Fruit fly (Drosophila melanogaster) whole organism, prepupa: ENCODE measurements around the gene ppk8.

Source experiments
- Blimp-1 ChIP-seq: fragments of 200-800 bp; sonication (Bioruptor generic); optimal IDR thresholded peaks from 3 replicates; lab custom pipeline; 2017; ENCODE audit warnings: missing biosample characterization, missing genetic modification characterization, mild to moderate bottlenecking, moderate library complexity, missing genetic modification reagents
- CG10631 ChIP-seq: fragments of 200-800 bp; sonication (Bioruptor generic); optimal IDR thresholded peaks from 2 replicates; lab custom pipeline; 2016; ENCODE audit warnings: missing biosample characterization, missing genetic modification characterization
- CG11294 ChIP-seq: fragments of 200-800 bp; sonication (Bioruptor generic); IDR thresholded peaks from 2 replicates; pipeline ENCODE4 v1.3.6; 2022; ENCODE audit warnings: missing biosample characterization, missing genetic modification characterization
- CG11762 ChIP-seq: fragments of 200-800 bp; sonication (Bioruptor generic); optimal IDR thresholded peaks from 3 replicates; lab custom pipeline; 2016; ENCODE audit warnings: missing biosample characterization, missing genetic modification characterization; ENCODE audit not compliant: insufficient read depth
- CG1621 ChIP-seq: fragments of 200-800 bp; sonication (Bioruptor generic); optimal IDR thresholded peaks from 3 replicates; lab custom pipeline; 2018; ENCODE audit warnings: missing biosample characterization, mild to moderate bottlenecking, missing genetic modification characterization
- CG16779 ChIP-seq: fragments of 200-800 bp; sonication (Bioruptor generic); optimal IDR thresholded peaks from 3 replicates; lab custom pipeline; 2017; ENCODE audit warnings: missing biosample characterization, mild to moderate bottlenecking, missing genetic modification characterization
- CG32006 ChIP-seq: fragments of 200-800 bp; sonication (Bioruptor generic); optimal IDR thresholded peaks from 3 replicates; lab custom pipeline; 2017; ENCODE audit warnings: missing biosample characterization, mild to moderate bottlenecking, missing genetic modification characterization
- CG4318 ChIP-seq: fragments of 200-800 bp; sonication (Bioruptor generic); optimal IDR thresholded peaks from 3 replicates; lab custom pipeline; 2017; ENCODE audit warnings: missing biosample characterization, mild to moderate bottlenecking, missing genetic modification characterization
- CG6163 ChIP-seq: fragments of 200-800 bp; sonication (Bioruptor generic); IDR thresholded peaks from 3 replicates; pipeline ENCODE4 v1.3.6; 2022; ENCODE audit warnings: missing biosample characterization, missing genetic modification characterization
- CG6276 ChIP-seq: fragments of 200-800 bp; sonication (Bioruptor generic); optimal IDR thresholded peaks from 2 replicates; lab custom pipeline; 2017; ENCODE audit warnings: missing biosample characterization, mild to moderate bottlenecking, missing genetic modification characterization
- CG6792 ChIP-seq: fragments of 200-800 bp; sonication (Bioruptor generic); optimal IDR thresholded peaks from 3 replicates; lab custom pipeline; 2016; ENCODE audit warnings: missing biosample characterization, missing genetic modification characterization
- CG6808 ChIP-seq: fragments of 200-800 bp; sonication (Bioruptor generic); optimal IDR thresholded peaks from 3 replicates; lab custom pipeline; 2017; ENCODE audit warnings: missing biosample characterization, missing genetic modification characterization, mild to moderate bottlenecking, moderate library complexity, missing genetic modification reagents
- CG6854 ChIP-seq: fragments of 200-800 bp; sonication (Bioruptor generic); optimal IDR thresholded peaks from 2 replicates; lab custom pipeline; 2017; ENCODE audit warnings: missing biosample characterization, mild to moderate bottlenecking, missing genetic modification characterization
- CG7368 ChIP-seq: fragments of 200-800 bp; sonication (Bioruptor generic); optimal IDR thresholded peaks from 3 replicates; lab custom pipeline; 2016; ENCODE audit warnings: missing biosample characterization, missing genetic modification characterization
- CG8119 ChIP-seq: fragments of 200-800 bp; sonication (Bioruptor generic); IDR thresholded peaks from 3 replicates; pipeline ENCODE4 v1.3.6; 2022; ENCODE audit warnings: missing biosample characterization, missing genetic modification characterization
- CG8319 ChIP-seq: fragments of 200-800 bp; sonication (Bioruptor generic); optimal IDR thresholded peaks from 3 replicates; lab custom pipeline; 2016; ENCODE audit warnings: missing biosample characterization, missing genetic modification characterization
- CG8632 ChIP-seq: fragments of 200-800 bp; sonication (Bioruptor generic); optimal IDR thresholded peaks from 3 replicates; lab custom pipeline; 2016; ENCODE audit warnings: missing biosample characterization, missing genetic modification characterization
- CG9139 ChIP-seq: fragments of 200-800 bp; sonication (Bioruptor generic); optimal IDR thresholded peaks from 3 replicates; lab custom pipeline; 2017; ENCODE audit warnings: missing biosample characterization, mild to moderate bottlenecking, missing genetic modification characterization
- Eip78C ChIP-seq: fragments of 200-800 bp; sonication (Bioruptor generic); peaks from one replicate; lab custom pipeline; 2016; ENCODE audit warnings: missing biosample characterization, missing genetic modification characterization
- Eip93F ChIP-seq: fragments of 200-800 bp; sonication (Bioruptor generic); optimal IDR thresholded peaks from 2 replicates; lab custom pipeline; 2016; ENCODE audit warnings: missing biosample characterization, mild to moderate bottlenecking, missing genetic modification characterization
- Ets96B ChIP-seq: fragments of 200-800 bp; optimal IDR thresholded peaks from 2 replicates; lab custom pipeline; 2019; ENCODE audit warnings: missing biosample characterization, mild to moderate bottlenecking, missing genetic modification characterization, moderate library complexity
- Gug ChIP-seq: fragments of 200-800 bp; sonication (Bioruptor generic); IDR thresholded peaks from 2 replicates; pipeline ENCODE4 v1.3.6; 2022; ENCODE audit warnings: missing biosample characterization, missing genetic modification characterization
- Hr38 ChIP-seq: sonication (Bioruptor generic); optimal IDR thresholded peaks from 2 replicates; lab custom pipeline; 2016; ENCODE audit warnings: missing biosample characterization, missing genetic modification characterization
- Hr4 ChIP-seq: fragments of 200-800 bp; sonication (Bioruptor generic); optimal IDR thresholded peaks from 3 replicates; lab custom pipeline; 2016; ENCODE audit warnings: missing biosample characterization, missing genetic modification characterization
- Lpt ChIP-seq: fragments of 200-800 bp; sonication (Bioruptor generic); optimal IDR thresholded peaks from 3 replicates; lab custom pipeline; 2016; ENCODE audit warnings: missing biosample characterization, missing genetic modification characterization
- Met ChIP-seq: fragments of 200-800 bp; sonication (Bioruptor generic); optimal IDR thresholded peaks from 3 replicates; lab custom pipeline; 2016; ENCODE audit warnings: missing biosample characterization, missing genetic modification characterization
- OdsH ChIP-seq: fragments of 200-800 bp; sonication (Bioruptor generic); optimal IDR thresholded peaks from 3 replicates; lab custom pipeline; 2016; ENCODE audit warnings: missing biosample characterization, missing genetic modification characterization
- Smox ChIP-seq: fragments of 200-800 bp; sonication (Bioruptor generic); optimal IDR thresholded peaks from 3 replicates; lab custom pipeline; 2016; ENCODE audit warnings: missing biosample characterization, missing genetic modification characterization
- Sox102F ChIP-seq: fragments of 200-800 bp; sonication (Bioruptor generic); optimal IDR thresholded peaks from 2 replicates; lab custom pipeline; 2016; ENCODE audit warnings: missing biosample characterization, mild to moderate bottlenecking, missing genetic modification characterization
- Sox14 ChIP-seq: fragments of 200-800 bp; sonication (Bioruptor generic); optimal IDR thresholded peaks from 3 replicates; lab custom pipeline; 2016; ENCODE audit warnings: missing biosample characterization, missing genetic modification characterization
- Sox15 ChIP-seq: fragments of 200-800 bp; sonication (Bioruptor generic); optimal IDR thresholded peaks from 3 replicates; lab custom pipeline; 2016; ENCODE audit warnings: missing biosample characterization, missing genetic modification characterization
- achi ChIP-seq: fragments of 200-800 bp; sonication (Bioruptor generic); optimal IDR thresholded peaks from 3 replicates; lab custom pipeline; 2016; ENCODE audit warnings: missing biosample characterization, missing genetic modification characterization
- cyc ChIP-seq: fragments of 200-800 bp; sonication (Bioruptor generic); optimal IDR thresholded peaks from 3 replicates; lab custom pipeline; 2016; ENCODE audit warnings: missing biosample characterization, missing genetic modification characterization
- dac ChIP-seq: fragments of 200-800 bp; sonication (Bioruptor generic); optimal IDR thresholded peaks from 2 replicates; lab custom pipeline; 2017; ENCODE audit warnings: missing biosample characterization, mild to moderate bottlenecking, missing genetic modification characterization
- dsx ChIP-seq: fragments of 200-800 bp; optimal IDR thresholded peaks from 3 replicates; lab custom pipeline; 2019; ENCODE audit warnings: missing biosample characterization, mild to moderate bottlenecking, missing genetic modification characterization, moderate library complexity; ENCODE audit not compliant: poor library complexity, severe bottlenecking
- esn ChIP-seq: fragments of 200-800 bp; sonication (Bioruptor generic); optimal IDR thresholded peaks from 2 replicates; lab custom pipeline; 2016; ENCODE audit warnings: missing biosample characterization, mild to moderate bottlenecking, missing genetic modification characterization, moderate library complexity
- fd59A ChIP-seq: fragments of 200-800 bp; sonication (Bioruptor generic); optimal IDR thresholded peaks from 2 replicates; lab custom pipeline; 2017; ENCODE audit warnings: missing biosample characterization, mild to moderate bottlenecking, missing genetic modification characterization, missing genetic modification reagents
- fkh ChIP-seq: fragments of 200-800 bp; sonication (Bioruptor generic); optimal IDR thresholded peaks from 3 replicates; lab custom pipeline; 2017; ENCODE audit warnings: missing biosample characterization, mild to moderate bottlenecking, missing genetic modification characterization, moderate library complexity
- lz ChIP-seq: fragments of 200-800 bp; sonication (Bioruptor generic); optimal IDR thresholded peaks from 3 replicates; lab custom pipeline; 2016; ENCODE audit warnings: missing biosample characterization, missing genetic modification characterization
- net ChIP-seq: fragments of 200-800 bp; sonication (Bioruptor generic); optimal IDR thresholded peaks from 3 replicates; lab custom pipeline; 2016; ENCODE audit warnings: missing biosample characterization, missing genetic modification characterization
- pdm3 ChIP-seq: fragments of 200-800 bp; sonication (Bioruptor generic); optimal IDR thresholded peaks from 3 replicates; lab custom pipeline; 2016; ENCODE audit warnings: missing biosample characterization, missing genetic modification characterization
- salr ChIP-seq, 2 experiments: fragments of 200-800 bp; sonication (Bioruptor generic); optimal IDR thresholded peaks; 3 replicates each; lab custom pipeline; 2016 to 2018; ENCODE audit warnings: missing biosample characterization in 2 of 2, missing genetic modification characterization in 2 of 2, mild to moderate bottlenecking in 1 of 2
- spab ChIP-seq: fragments of 200-800 bp; sonication (Bioruptor generic); optimal IDR thresholded peaks from 2 replicates; lab custom pipeline; 2017; ENCODE audit warnings: missing biosample characterization, mild to moderate bottlenecking, missing genetic modification characterization, missing genetic modification reagents
- ss ChIP-seq, 2 experiments: fragments of 200-800 bp; sonication (Bioruptor generic); optimal IDR thresholded peaks; 2 replicates in 1 of 2; 3 replicates in 1 of 2; lab custom pipeline; 2017 to 2018; ENCODE audit warnings: mild to moderate bottlenecking in 2 of 2, missing biosample characterization in 2 of 2, missing genetic modification characterization in 2 of 2, moderate library complexity in 1 of 2
- svp ChIP-seq: fragments of 200-800 bp; sonication (Bioruptor generic); peaks from one replicate; lab custom pipeline; 2016; ENCODE audit warnings: missing biosample characterization, missing genetic modification characterization
- topi ChIP-seq: fragments of 200-800 bp; sonication (Bioruptor generic); optimal IDR thresholded peaks from 3 replicates; lab custom pipeline; 2016; ENCODE audit warnings: missing biosample characterization, missing genetic modification characterization
- vri ChIP-seq: fragments of 200-800 bp; sonication (Bioruptor generic); optimal IDR thresholded peaks from 3 replicates; lab custom pipeline; 2016; ENCODE audit warnings: missing biosample characterization, mild to moderate bottlenecking, missing genetic modification characterization

Gene ppk8

dm6 chrX:3538775-3539174 is 18.8 kb upstream of the ppk8 start (continued):
- TF ChIP-seq CG6854 (GFP tag; lab: Kevin White, UChicago): no peak
- no peak for TF ChIP-seq CG9139 (GFP tag; lab: Kevin White, UChicago)
- peak; percentile 59 for TF ChIP-seq Lpt
- TF ChIP-seq achi (GFP tag; lab: Kevin White, UChicago): peak; percentile 39
- TF ChIP-seq CG6163 (GFP tag; lab: Robert Waterston, UW): 0 out of 3 replicates have a peak, but pooled peaks have one; percentile 40
- TF ChIP-seq Ets96B (tag; lab: Kevin White, UChicago): no peak
- TF ChIP-seq spab (GFP tag; lab: Kevin White, UChicago): no peak
- peak; percentile 54 for TF ChIP-seq svp (GFP tag; lab: Kevin White, UChicago)
- TF ChIP-seq CG6808: no peak
- no peak for TF ChIP-seq CG6792 (GFP tag; lab: Kevin White, UChicago)
- TF ChIP-seq dsx: no peak
- no peak for TF ChIP-seq topi (GFP tag; lab: Kevin White, UChicago)
- TF ChIP-seq Smox (GFP tag; lab: Kevin White, UChicago): no peak
- TF ChIP-seq pdm3 (GFP tag; lab: Kevin White, UChicago): peak; percentile 42
- no peak for TF ChIP-seq dac
- no peak for TF ChIP-seq fkh (GFP tag; lab: Kevin White, UChicago)
- no peak for TF ChIP-seq CG7368
- no peak for TF ChIP-seq CG6276 (GFP tag; lab: Kevin White, UChicago)
- peak; percentile 35; the same call in 1 of the 2 replicates for TF ChIP-seq Gug (GFP tag; lab: Robert Waterston, UW)
- TF ChIP-seq CG8319 (GFP tag; lab: Kevin White, UChicago): no peak
- no peak for TF ChIP-seq CG11762
- TF ChIP-seq Eip78C: peak; percentile 83
- no peak for TF ChIP-seq CG8632 (GFP tag; lab: Kevin White, UChicago)
- no peak for TF ChIP-seq net
- TF ChIP-seq Hr38: no peak
- TF ChIP-seq fd59A (GFP tag; lab: Kevin White, UChicago): no peak
- peak; percentile 20 for TF ChIP-seq Hr4 (GFP tag; lab: Kevin White, UChicago)
- peak; percentile 57 for TF ChIP-seq CG10631 (GFP tag; lab: Kevin White, UChicago)
- TF ChIP-seq lz: no peak
- peak; percentile 49 for TF ChIP-seq CG32006

- TF ChIP-seq Eip93F (GFP tag; lab: Kevin White, UChicago) (peak; percentile 74), ss (GFP tag; optimal IDR thresholded peaks at IDR 0.05; lab: Kevin White, UChicago) (peak; percentile 85 to 88), achi (GFP tag; lab: Kevin White, UChicago) (peak; percentile 93), CG6808 (peak; percentile 81), cyc (GFP tag; lab: Kevin White, UChicago) (peak; percentile 86), CG9139 (GFP tag; lab: Kevin White, UChicago) (peak; percentile 70), vri (GFP tag; lab: Kevin White, UChicago) (peak; percentile 80), CG7368 (peak; percentile 80), fkh (GFP tag; lab: Kevin White, UChicago) (no peak), CG8632 (GFP tag; lab: Kevin White, UChicago) (peak; percentile 90), CG16779 (tag; lab: Kevin White, UChicago) (peak; percentile 87), Blimp-1 (GFP tag; lab: Kevin White, UChicago) (peak; percentile 62), net (peak; percentile 91), CG1621 (tag; lab: Kevin White, UChicago) (peak; percentile 83), Sox102F (GFP tag; lab: Kevin White, UChicago) (peak; percentile 90), lz (peak; percentile 92), salr (GFP tag; optimal IDR thresholded peaks at IDR 0.05; lab: Kevin White, UChicago) (peak; percentile 70 to 91), Met (GFP tag; lab: Kevin White, UChicago) (peak; percentile 76), Hr38 (no peak), esn (peak; percentile 92), spab (GFP tag; lab: Kevin White, UChicago) (peak; percentile 79), CG11294 (peak; percentile 90), CG6854 (GFP tag; lab: Kevin White, UChicago) (peak; percentile 66), Sox15 (GFP tag; lab: Kevin White, UChicago) (peak; percentile 76), dac (peak; percentile 89), fd59A (GFP tag; lab: Kevin White, UChicago) (peak; percentile 84), Ets96B (tag; lab: Kevin White, UChicago) (peak; percentile 87), CG4318 (peak; percentile 90), svp (GFP tag; lab: Kevin White, UChicago) (peak; percentile 95), CG6163 (GFP tag; lab: Robert Waterston, UW) (peak; percentile 97), Sox14 (GFP tag; lab: Kevin White, UChicago) (peak; percentile 94), Eip78C (peak; percentile 98), CG8119 (GFP tag; lab: Robert Waterston, UW) (peak; percentile 98), OdsH (peak; percentile 94)
Observed at dm6 chrX:3545849-3546518, 11.6 kb upstream of the ppk8 start.
